Fruit fly (Drosophila melanogaster) whole organism, pupa: Measurements from ENCODE around the gene Trs33.

Source experiments
- CG13204 ChIP-seq: fragments of 200-800 bp; sonication (Bioruptor generic); optimal IDR thresholded peaks from 2 replicates; lab custom pipeline; 2018; ENCODE audit warnings: missing biosample characterization, mild to moderate bottlenecking, missing genetic modification characterization, moderate library complexity
- CG14655 ChIP-seq: fragments of 200-800 bp; sonication (Bioruptor generic); optimal IDR thresholded peaks from 3 replicates; lab custom pipeline; 2017; ENCODE audit warnings: mild to moderate bottlenecking, missing biosample characterization, missing genetic modification reagents, missing genetic modification characterization
- CG8301 ChIP-seq: fragments of 200-800 bp; sonication (Bioruptor generic); optimal IDR thresholded peaks from 2 replicates; lab custom pipeline; 2018; ENCODE audit warnings: missing biosample characterization, mild to moderate bottlenecking, missing genetic modification characterization
- fd96Ca ChIP-seq: fragments of 200-800 bp; sonication (Bioruptor generic); IDR thresholded peaks from 3 replicates; pipeline ENCODE4 v1.3.6; 2022; ENCODE audit warnings: missing biosample characterization, missing genetic modification characterization

dm6 chr3R:15367477-15367876 is 16.7 kb upstream of the Trs33 start, which contains the start of gene CG34404:
- no peak for TF ChIP-seq CG14655 (GFP tag; lab: Kevin White, UChicago)
- no peak for TF ChIP-seq CG13204 (GFP tag; lab: Kevin White, UChicago)
- TF ChIP-seq CG8301 (tag; lab: Kevin White, UChicago), result no peak
- no peak for TF ChIP-seq fd96Ca (GFP tag; lab: Robert Waterston, UW)
